Fruit fly (Drosophila melanogaster) whole organism, embryonic: ENCODE measurements around the gene CG42553.

Source experiments
- B-H2 ChIP-seq: fragments of 200-800 bp; sonication (Bioruptor generic); optimal IDR thresholded peaks from 2 replicates; lab custom pipeline; 2018; ENCODE audit warnings: missing biosample characterization, mild to moderate bottlenecking, missing genetic modification characterization
- BEAF-32 ChIP-seq: fragments of 200-800 bp; sonication (Bioruptor generic); optimal IDR thresholded peaks from 3 replicates; lab custom pipeline; 2017; ENCODE audit warnings: missing biosample characterization, missing genetic modification characterization, mild to moderate bottlenecking, moderate library complexity, missing genetic modification reagents
- Bdp1 ChIP-seq: fragments of 200-800 bp; sonication (Bioruptor generic); optimal IDR thresholded peaks from 3 replicates; lab custom pipeline; 2016; ENCODE audit warnings: missing biosample characterization, missing genetic modification characterization
- Blimp-1 ChIP-seq: fragments of 200-800 bp; sonication (Bioruptor generic); optimal IDR thresholded peaks from 3 replicates; lab custom pipeline; 2018; ENCODE audit warnings: missing biosample characterization, missing genetic modification characterization, mild to moderate bottlenecking, moderate library complexity, missing genetic modification reagents
- Bteb2 ChIP-seq: fragments of 200-800 bp; sonication (Bioruptor generic); optimal IDR thresholded peaks from 2 replicates; lab custom pipeline; 2016; ENCODE audit warnings: missing biosample characterization, missing genetic modification characterization
- CG13123 ChIP-seq: fragments of 200-800 bp; sonication (Bioruptor generic); optimal IDR thresholded peaks from 2 replicates; lab custom pipeline; 2016; ENCODE audit warnings: missing biosample characterization, missing genetic modification characterization
- CG13624 ChIP-seq: fragments of 200-800 bp; sonication (Bioruptor generic); optimal IDR thresholded peaks from 2 replicates; lab custom pipeline; 2016; ENCODE audit warnings: missing biosample characterization, missing genetic modification characterization
- CG14860 ChIP-seq: fragments of 200-800 bp; sonication (Bioruptor generic); IDR thresholded peaks from 3 replicates; pipeline ENCODE4 v1.3.6; 2022; ENCODE audit warnings: missing biosample characterization, missing genetic modification characterization; ENCODE audit not compliant: partially characterized antibody
- CG15514 ChIP-seq: fragments of 200-800 bp; sonication (Bioruptor generic); optimal IDR thresholded peaks from 3 replicates; lab custom pipeline; 2017; ENCODE audit warnings: missing biosample characterization, missing genetic modification characterization, mild to moderate bottlenecking, moderate library complexity, missing genetic modification reagents
- CG18262 ChIP-seq: fragments of 200-800 bp; optimal IDR thresholded peaks from 3 replicates; lab custom pipeline; 2019; ENCODE audit warnings: missing biosample characterization, mild to moderate bottlenecking, missing genetic modification characterization, moderate library complexity
- CG30020 ChIP-seq: fragments of 200-800 bp; optimal IDR thresholded peaks from 2 replicates; lab custom pipeline; 2019; ENCODE audit warnings: missing biosample characterization, mild to moderate bottlenecking, missing genetic modification characterization, moderate library complexity
- CG30403 ChIP-seq: fragments of 200-800 bp; sonication (Bioruptor generic); optimal IDR thresholded peaks from 3 replicates; lab custom pipeline; 2016; ENCODE audit warnings: missing biosample characterization, missing genetic modification characterization
- CG31441 ChIP-seq: fragments of 200-800 bp; sonication (Bioruptor generic); IDR thresholded peaks from 2 replicates; pipeline ENCODE4 v1.3.6; 2022; ENCODE audit warnings: missing biosample characterization, missing genetic modification characterization
- CG32772 ChIP-seq: fragments of 200-800 bp; sonication (Bioruptor generic); IDR thresholded peaks from 2 replicates; pipeline ENCODE4 v1.3.6; 2022; ENCODE audit warnings: missing biosample characterization, missing genetic modification characterization
- CG3995 ChIP-seq: fragments of 200-800 bp; sonication (Bioruptor generic); optimal IDR thresholded peaks from 3 replicates; lab custom pipeline; 2016; ENCODE audit warnings: missing biosample characterization, missing genetic modification characterization
- CG6765 ChIP-seq: fragments of 200-800 bp; sonication (Bioruptor generic); optimal IDR thresholded peaks from 3 replicates; lab custom pipeline; 2017; ENCODE audit warnings: missing biosample characterization, mild to moderate bottlenecking, missing genetic modification characterization
- CG7745 ChIP-seq: fragments of 200-800 bp; sonication (Bioruptor generic); optimal IDR thresholded peaks from 2 replicates; lab custom pipeline; 2018; ENCODE audit warnings: missing biosample characterization, mild to moderate bottlenecking, missing genetic modification characterization, moderate library complexity
- CG7963 ChIP-seq: fragments of 200-800 bp; sonication (Bioruptor generic); IDR thresholded peaks from 3 replicates; pipeline ENCODE4 v1.3.6; 2022; ENCODE audit warnings: missing biosample characterization, missing genetic modification characterization; ENCODE audit not compliant: partially characterized antibody
- CG8478 ChIP-seq: fragments of >200 bp; optimal IDR thresholded peaks from 2 replicates; lab custom pipeline; 2018
- CG9876 ChIP-seq: fragments of 200-800 bp; sonication (Bioruptor generic); optimal IDR thresholded peaks from 2 replicates; lab custom pipeline; 2016; ENCODE audit warnings: missing biosample characterization, missing genetic modification characterization
- Chrac-16 ChIP-seq: fragments of 200-800 bp; sonication (Bioruptor generic); optimal IDR thresholded peaks from 3 replicates; lab custom pipeline; 2016; ENCODE audit warnings: missing biosample characterization, missing genetic modification characterization
- D ChIP-seq, 2 experiments: fragments of 200-800 bp in 1 of 2; fragments of >200 bp in 1 of 2; sonication (Bioruptor generic) in 1 of 2; optimal IDR thresholded peaks; 2 replicates in 1 of 2; 3 replicates in 1 of 2; lab custom pipeline; 2017; ENCODE audit warnings: mild to moderate bottlenecking in 1 of 2, missing biosample characterization in 1 of 2, missing genetic modification characterization in 1 of 2, missing genetic modification reagents in 1 of 2
- Dip2 ChIP-seq: fragments of 200-800 bp; sonication (Bioruptor generic); IDR thresholded peaks from 2 replicates; pipeline ENCODE4 v1.3.6; 2022; ENCODE audit warnings: missing biosample characterization, missing genetic modification characterization
- Doc2 ChIP-seq: fragments of 200-800 bp; sonication (Bioruptor generic); IDR thresholded peaks from 2 replicates; pipeline ENCODE4 v1.3.6; 2022; ENCODE audit warnings: missing biosample characterization, missing genetic modification characterization
- E2f1 ChIP-seq: fragments of 200-800 bp; sonication (Bioruptor generic); IDR thresholded peaks from 2 replicates; pipeline ENCODE4 v1.3.6; 2022; ENCODE audit warnings: missing biosample characterization, missing genetic modification characterization
- E2f2 ChIP-seq: fragments of 200-800 bp; sonication (Bioruptor generic); IDR thresholded peaks from 2 replicates; pipeline ENCODE4 v1.3.6; 2022; ENCODE audit warnings: missing biosample characterization, missing genetic modification characterization
- Fer3 ChIP-seq: fragments of 200-800 bp; sonication (Bioruptor generic); optimal IDR thresholded peaks from 2 replicates; lab custom pipeline; 2018; ENCODE audit warnings: missing biosample characterization, mild to moderate bottlenecking, missing genetic modification characterization, moderate library complexity
- Hsf ChIP-seq: fragments of 200-800 bp; sonication (Bioruptor generic); optimal IDR thresholded peaks from 3 replicates; lab custom pipeline; 2016; ENCODE audit warnings: missing biosample characterization, missing genetic modification characterization
- Jarid2 ChIP-seq: fragments of 200-800 bp; sonication (Bioruptor generic); optimal IDR thresholded peaks from 3 replicates; lab custom pipeline; 2017; ENCODE audit warnings: mild to moderate bottlenecking, missing biosample characterization, missing genetic modification reagents, missing genetic modification characterization
- Ravus ChIP-seq: fragments of 200-800 bp; sonication (Bioruptor generic); IDR thresholded peaks from 2 replicates; pipeline ENCODE4 v1.3.6; 2022; ENCODE audit warnings: missing biosample characterization, missing genetic modification characterization
- Sry-δ ChIP-seq: fragments of 200-800 bp; sonication (Bioruptor generic); optimal IDR thresholded peaks from 2 replicates; lab custom pipeline; 2016; ENCODE audit warnings: missing biosample characterization, missing genetic modification characterization
- Ssrp ChIP-seq: fragments of 200-800 bp; sonication (Bioruptor generic); optimal IDR thresholded peaks from 2 replicates; lab custom pipeline; 2018; ENCODE audit warnings: missing biosample characterization, mild to moderate bottlenecking, missing genetic modification characterization, moderate library complexity
- Stat92E ChIP-seq, 3 experiments: fragments of >200 bp in 2 of 3; fragments of 200-800 bp in 1 of 3; sonication (Bioruptor generic) in 1 of 3; optimal IDR thresholded peaks; 2 replicates each; lab custom pipeline; 2017 to 2019; ENCODE audit warnings: missing biosample characterization in 3 of 3, missing genetic modification characterization in 3 of 3, mild to moderate bottlenecking in 1 of 3, moderate library complexity in 1 of 3
- Taf1 ChIP-seq: fragments of 200-800 bp; sonication (Bioruptor generic); IDR thresholded peaks from 2 replicates; pipeline ENCODE4 v1.3.6; 2022; ENCODE audit warnings: missing biosample characterization, missing genetic modification characterization
- az2 ChIP-seq: fragments of 200-800 bp; sonication (Bioruptor generic); optimal IDR thresholded peaks from 3 replicates; lab custom pipeline; 2016; ENCODE audit warnings: missing biosample characterization, missing genetic modification characterization
- bowl ChIP-seq: fragments of 200-800 bp; sonication (Bioruptor generic); IDR thresholded peaks from 2 replicates; pipeline ENCODE4 v1.3.6; 2022; ENCODE audit warnings: missing biosample characterization, missing genetic modification characterization
- gcm ChIP-seq: fragments of 200-800 bp; sonication (Bioruptor generic); optimal IDR thresholded peaks from 2 replicates; lab custom pipeline; 2019; ENCODE audit warnings: missing biosample characterization, mild to moderate bottlenecking, missing genetic modification characterization, moderate library complexity
- gro ChIP-seq: fragments of 200-800 bp; sonication (Bioruptor generic); optimal IDR thresholded peaks from 2 replicates; lab custom pipeline; 2016; ENCODE audit warnings: missing biosample characterization, missing genetic modification characterization
- h ChIP-seq: fragments of >200 bp; optimal IDR thresholded peaks from 2 replicates; lab custom pipeline; 2017
- hkb ChIP-seq, 2 experiments: fragments of 200-800 bp in 1 of 2; fragments of >200 bp in 1 of 2; sonication (Bioruptor generic) in 1 of 2; IDR thresholded peaks in 1 of 2; optimal IDR thresholded peaks in 1 of 2; 2 replicates each; pipeline versions ENCODE4 v1.3.6 to Lab custom; 2017 to 2022; ENCODE audit warnings: missing biosample characterization in 1 of 2, missing genetic modification characterization in 1 of 2
- ken ChIP-seq: fragments of 200-800 bp; sonication (Bioruptor generic); IDR thresholded peaks from 3 replicates; pipeline ENCODE4 v1.3.6; 2022; ENCODE audit warnings: missing biosample characterization, missing genetic modification characterization
- knrl ChIP-seq: fragments of 200-800 bp; sonication (Bioruptor generic); IDR thresholded peaks from 3 replicates; pipeline ENCODE4 v1.3.6; 2022; ENCODE audit warnings: missing biosample characterization, missing genetic modification characterization; ENCODE audit not compliant: partially characterized antibody
- lmd ChIP-seq: fragments of 200-800 bp; sonication (Bioruptor generic); IDR thresholded peaks from 2 replicates; pipeline ENCODE4 v1.3.6; 2022; ENCODE audit warnings: missing biosample characterization, missing genetic modification characterization
- nom ChIP-seq: fragments of 200-800 bp; sonication (Bioruptor generic); optimal IDR thresholded peaks from 2 replicates; lab custom pipeline; 2017; ENCODE audit warnings: missing biosample characterization, missing genetic modification characterization, mild to moderate bottlenecking, moderate library complexity, missing genetic modification reagents
- psq ChIP-seq: fragments of 200-800 bp; sonication (Bioruptor generic); optimal IDR thresholded peaks from 2 replicates; lab custom pipeline; 2017; ENCODE audit warnings: missing biosample characterization, missing genetic modification characterization
- row ChIP-seq: fragments of 200-800 bp; sonication (Bioruptor generic); IDR thresholded peaks from 3 replicates; pipeline ENCODE4 v1.3.6; 2022; ENCODE audit warnings: missing biosample characterization, missing genetic modification characterization
- stc ChIP-seq: fragments of 200-800 bp; sonication (Bioruptor generic); IDR thresholded peaks from 2 replicates; pipeline ENCODE4 v1.3.6; 2022; ENCODE audit warnings: missing biosample characterization, missing genetic modification characterization
- unpg ChIP-seq: fragments of 200-800 bp; sonication (Bioruptor generic); optimal IDR thresholded peaks from 3 replicates; lab custom pipeline; 2018; ENCODE audit warnings: missing biosample characterization, mild to moderate bottlenecking, missing genetic modification characterization, moderate library complexity
- usp ChIP-seq: fragments of >200 bp; optimal IDR thresholded peaks from 2 replicates; lab custom pipeline; 2017; ENCODE audit warnings: missing biosample characterization, missing genetic modification characterization

CG42553 gene

dm6 chr3L:791251-791991 is 42.5 kb upstream of the CG42553 start (continued):
- TF ChIP-seq Ssrp (tag; lab: Kevin White, UChicago) (peak; percentile 61), Sry-δ (GFP tag; lab: Kevin White, UChicago) (no peak), CG8478 (lab: Kevin White, UChicago) (no peak), Stat92E (GFP tag; optimal IDR thresholded peaks at IDR 0.05; lab: Kevin White, UChicago) (no peak), unpg (GFP tag; lab: Kevin White, UChicago) (peak; percentile 78), D (optimal IDR thresholded peaks at IDR 0.05; lab: Kevin White, UChicago) (no peak), D (GFP tag; optimal IDR thresholded peaks at IDR 0.05; lab: Kevin White, UChicago) (peak; percentile 72), lmd (GFP tag; lab: Robert Waterston, UW) (peak; percentile 62), nom (GFP tag; lab: Kevin White, UChicago) (no peak), CG14860 (GFP tag; lab: Robert Waterston, UW) (peak; percentile 46; the same call in 1 of the 3 replicates), Fer3 (tag; lab: Kevin White, UChicago) (peak; percentile 31), Doc2 (no peak), CG31441 (peak; percentile 80), CG13624 (GFP tag; lab: Kevin White, UChicago) (no peak), CG6765 (GFP tag; lab: Kevin White, UChicago) (peak; percentile 24), Ravus (GFP tag; lab: Robert Waterston, UW) (no peak), Taf1 (0 out of 2 replicates have a peak, but pooled peaks have one; percentile 22), CG7963 (GFP tag; lab: Robert Waterston, UW) (no peak), gcm (GFP tag; lab: Kevin White, UChicago) (peak; percentile 73), E2f2 (GFP tag; lab: Robert Waterston, UW) (0 out of 2 replicates have a peak, but pooled peaks have one; percentile 38), CG30403 (GFP tag; lab: Kevin White, UChicago) (peak; percentile 60), Chrac-16 (GFP tag; lab: Kevin White, UChicago) (peak; percentile 54), usp (GFP tag; lab: Kevin White, UChicago) (no peak), bowl (no peak), CG15514 (GFP tag; lab: Kevin White, UChicago) (peak; percentile 8), psq (GFP tag; lab: Kevin White, UChicago) (no peak), CG7745 (no peak), Dip2 (GFP tag; lab: Robert Waterston, UW) (no peak), ken (peak; percentile 52; the same call in 1 of the 3 replicates), Bdp1 (GFP tag; lab: Kevin White, UChicago) (no peak), stc (GFP tag; lab: Robert Waterston, UW) (peak; percentile 60; the same call in 1 of the 2 replicates), Bteb2 (peak; percentile 19), Blimp-1 (GFP tag; lab: Kevin White, UChicago) (peak; percentile 69), B-H2 (GFP tag; lab: Kevin White, UChicago) (no peak), CG30020 (tag; lab: Kevin White, UChicago) (no peak), az2 (GFP tag; lab: Kevin White, UChicago) (peak; percentile 61), E2f1 (GFP tag; lab: Robert Waterston, UW) (peak; percentile 56; the same call in 1 of the 2 replicates), Hsf (peak; percentile 47), row (GFP tag; lab: Robert Waterston, UW) (peak; percentile 91), h (lab: Kevin White, UChicago) (no peak), BEAF-32 (GFP tag; lab: Kevin White, UChicago) (no peak), CG3995 (GFP tag; lab: Kevin White, UChicago) (no peak), knrl (GFP tag; lab: Robert Waterston, UW) (peak; percentile 67), CG18262 (tag; lab: Kevin White, UChicago) (peak; percentile 81), Jarid2 (GFP tag; lab: Kevin White, UChicago) (peak; percentile 29), CG32772 (no peak), gro (GFP tag; lab: Kevin White, UChicago) (no peak), hkb (optimal IDR thresholded peaks at IDR 0.05; lab: Kevin White, UChicago) (no peak), hkb (GFP tag; IDR thresholded peaks at IDR 0.05; lab: Robert Waterston, UW) (peak; percentile 73), CG9876 (no peak), CG13123 (no peak)
